Fruit fly (Drosophila melanogaster): ENCODE measurements around the gene Sgs8.

Gene Sgs8

DNA sequence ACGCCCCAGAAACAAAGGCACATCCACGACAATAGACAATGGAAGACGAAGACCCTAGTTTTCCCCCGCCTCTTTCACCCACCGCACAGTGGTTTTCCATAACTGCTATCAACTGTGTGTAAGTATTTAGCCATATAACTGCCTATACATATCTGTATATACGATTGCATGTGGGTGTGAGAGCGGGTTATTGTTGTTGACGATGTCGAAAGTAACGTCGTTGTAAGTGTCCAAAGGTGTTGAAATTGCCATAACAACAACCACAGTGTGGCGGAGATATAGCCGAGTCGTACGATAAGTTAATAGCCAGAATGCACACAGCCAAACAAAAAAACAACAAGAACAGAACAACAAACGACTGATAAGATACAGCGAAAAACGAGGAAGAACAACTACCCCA is 22.1 kb upstream of the Sgs8 start (continued):
- TF ChIP-seq CG13287 (GFP tag; IDR thresholded peaks at IDR 0.05; ENCODE audit: partially characterized antibody) = no peak
- peak; percentile 37; the same call in 1 of the 2 replicates for TF ChIP-seq CG32532 (GFP tag; IDR thresholded peaks at IDR 0.05)
- TF ChIP-seq sug (tag; optimal IDR thresholded peaks at IDR 0.05) = peak; percentile 11
- peak; percentile 84 for TF ChIP-seq GATAe (GFP tag; conservative IDR thresholded peaks at IDR 0.05)
- no peak for TF ChIP-seq Ssrp (tag; optimal IDR thresholded peaks at IDR 0.05)
- no peak for TF ChIP-seq NfI (GFP tag; optimal IDR thresholded peaks at IDR 0.05)
- no peak for TF ChIP-seq gro (GFP tag; optimal IDR thresholded peaks at IDR 0.05)
- TF ChIP-seq mirr (GFP tag; optimal IDR thresholded peaks at IDR 0.05) = peak; percentile 87
- no peak for TF ChIP-seq sim (GFP tag; IDR thresholded peaks at IDR 0.05)
- TF ChIP-seq tap (tag; optimal IDR thresholded peaks at IDR 0.05) = no peak
- 0 out of 4 replicates have a peak, but pooled peaks have one; percentile 16 for TF ChIP-seq chinmo (GFP tag; IDR thresholded peaks at IDR 0.05; ENCODE audit: partially characterized antibody)
- peak; percentile 9 for TF ChIP-seq CG10543 (GFP tag; optimal IDR thresholded peaks at IDR 0.05)
- no peak for TF ChIP-seq CG15696 (tag; optimal IDR thresholded peaks at IDR 0.05)
- TF ChIP-seq tll (GFP tag; optimal IDR thresholded peaks at IDR 0.05) = no peak
- no peak for TF ChIP-seq CG30403 (GFP tag; optimal IDR thresholded peaks at IDR 0.05)
- TF ChIP-seq fd96Cb (tag; optimal IDR thresholded peaks at IDR 0.05) = no peak
- peak; percentile 12 for TF ChIP-seq CG17359 (tag; optimal IDR thresholded peaks at IDR 0.05)
- no peak for TF ChIP-seq cato (GFP tag; optimal IDR thresholded peaks at IDR 0.05; ENCODE audit: borderline replicate concordance)
- TF ChIP-seq Mrtf (GFP tag; IDR thresholded peaks at IDR 0.05) = 0 out of 3 replicates have a peak, but pooled peaks have one; percentile 8
- no peak for TF ChIP-seq esg (GFP tag; conservative IDR thresholded peaks at IDR 0.05)
- TF ChIP-seq CG17328 (GFP tag; IDR thresholded peaks at IDR 0.05) = no peak
- no peak for TF ChIP-seq CG10321 (GFP tag; IDR thresholded peaks at IDR 0.05)
- TF ChIP-seq tna (GFP tag; IDR thresholded peaks at IDR 0.05; ENCODE audit: partially characterized antibody) = 0 out of 2 replicates have a peak, but pooled peaks have one; percentile 8
- peak; percentile 13 for TF ChIP-seq Med (GFP tag)
- TF ChIP-seq CG4360 (GFP tag; IDR thresholded peaks at IDR 0.05) = peak; percentile 80
- peak; percentile 54 for TF ChIP-seq caup (GFP tag; optimal IDR thresholded peaks at IDR 0.05; ENCODE audit: severe bottlenecking)
- no peak for TF ChIP-seq Elba2 (GFP tag; optimal IDR thresholded peaks at IDR 0.05)
- peak; percentile 14 for TF ChIP-seq cwo (GFP tag; optimal IDR thresholded peaks at IDR 0.05)
- peak; percentile 3 for TF ChIP-seq CG7987 (GFP tag; optimal IDR thresholded peaks at IDR 0.05)

DNA sequence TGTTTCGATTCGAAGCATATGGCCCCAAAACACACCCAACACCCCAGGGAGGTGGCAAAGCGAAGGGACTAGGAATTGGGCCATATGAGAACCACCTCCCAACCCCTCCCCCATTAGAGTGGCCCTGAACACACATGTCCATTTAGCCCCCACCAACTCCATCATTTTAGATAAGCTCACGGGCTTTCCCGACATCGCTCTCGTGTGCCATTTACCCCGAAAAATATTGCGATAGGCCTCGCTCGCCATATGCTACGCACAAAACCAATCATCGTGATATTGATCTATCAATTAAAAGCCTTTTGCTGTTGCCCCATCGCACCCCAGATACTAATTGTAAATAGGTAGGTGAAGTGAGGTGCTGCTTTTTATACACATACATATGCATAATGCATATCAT is 21.2 kb upstream of the Sgs8 start:
- TF ChIP-seq p53 (GFP tag; optimal IDR thresholded peaks at IDR 0.05) = no peak
- TF ChIP-seq mirr (GFP tag; optimal IDR thresholded peaks at IDR 0.05) = peak; percentile 90
- no peak for TF ChIP-seq Asciz (GFP tag; optimal IDR thresholded peaks at IDR 0.05)
- TF ChIP-seq sc (optimal IDR thresholded peaks at IDR 0.05) = no peak
- TF ChIP-seq sc (GFP tag; optimal IDR thresholded peaks at IDR 0.05) = no peak
- peak; percentile 39 for TF ChIP-seq CG10543 (GFP tag; optimal IDR thresholded peaks at IDR 0.05)
- no peak for TF ChIP-seq CG18011 (GFP tag; optimal IDR thresholded peaks at IDR 0.05)
- peak; percentile 9 for TF ChIP-seq CG34376 (GFP tag; optimal IDR thresholded peaks at IDR 0.05)
- no peak for TF ChIP-seq dysf (GFP tag; IDR thresholded peaks at IDR 0.05)
- TF ChIP-seq fd64A (GFP tag; optimal IDR thresholded peaks at IDR 0.05) = no peak
- peak; percentile 7; the same call in 1 of the 3 replicates for TF ChIP-seq so (GFP tag; IDR thresholded peaks at IDR 0.05)
- TF ChIP-seq caup (GFP tag; optimal IDR thresholded peaks at IDR 0.05; ENCODE audit: severe bottlenecking) = peak; percentile 27
- TF ChIP-seq twi (tag; optimal IDR thresholded peaks at IDR 0.05) = peak; percentile 62
- no peak for TF ChIP-seq gt (GFP tag; IDR thresholded peaks at IDR 0.05)
- TF ChIP-seq Atf-2 (GFP tag; optimal IDR thresholded peaks at IDR 0.05) = no peak
- TF ChIP-seq Deaf1 (tag; optimal IDR thresholded peaks at IDR 0.05) = peak; percentile 31
- TF ChIP-seq CG14667 (GFP tag; IDR thresholded peaks at IDR 0.05) = no peak
- 0 out of 2 replicates have a peak, but pooled peaks have one; percentile 18 for TF ChIP-seq Awh (GFP tag; IDR thresholded peaks at IDR 0.05)
- no peak for TF ChIP-seq pros (GFP tag; optimal IDR thresholded peaks at IDR 0.05)
- peak; percentile 30 for TF ChIP-seq cwo (GFP tag; optimal IDR thresholded peaks at IDR 0.05)
- no peak for TF ChIP-seq Gug (GFP tag; IDR thresholded peaks at IDR 0.05)
- TF ChIP-seq sr (GFP tag; IDR thresholded peaks at IDR 0.05) = no peak
- peak; percentile 37 for TF ChIP-seq lab (GFP tag; optimal IDR thresholded peaks at IDR 0.05)
- peak; percentile 69 for TF ChIP-seq sens (GFP tag)
- TF ChIP-seq Oaz (GFP tag; IDR thresholded peaks at IDR 0.05) = no peak
- TF ChIP-seq CG43689 (GFP tag; IDR thresholded peaks at IDR 0.05) = no peak
